Fruit fly (Drosophila melanogaster) whole organism, embryonic: ENCODE data around the gene mAChR-B.

Source experiments
- Abd-B ChIP-seq: fragments of 200-800 bp; sonication (Bioruptor generic); optimal IDR thresholded peaks from 2 replicates; lab custom pipeline; 2018; ENCODE audit warnings: missing biosample characterization, mild to moderate bottlenecking, missing genetic modification characterization, moderate library complexity
- Bdp1 ChIP-seq: fragments of 200-800 bp; sonication (Bioruptor generic); optimal IDR thresholded peaks from 3 replicates; lab custom pipeline; 2016; ENCODE audit warnings: missing biosample characterization, missing genetic modification characterization
- CG1024 ChIP-seq: fragments of 200-800 bp; sonication (Bioruptor generic); IDR thresholded peaks from 2 replicates; pipeline ENCODE4 v1.3.6; 2022; ENCODE audit warnings: missing biosample characterization, missing genetic modification characterization
- CG13296 ChIP-seq: fragments of 200-800 bp; sonication (Bioruptor generic); optimal IDR thresholded peaks from 3 replicates; lab custom pipeline; 2018; ENCODE audit warnings: missing biosample characterization, mild to moderate bottlenecking, missing genetic modification characterization
- CG1529 ChIP-seq: fragments of 200-800 bp; sonication (Bioruptor generic); optimal IDR thresholded peaks from 3 replicates; lab custom pipeline; 2018; ENCODE audit warnings: missing biosample characterization, missing genetic modification characterization
- CG15479 ChIP-seq: fragments of 200-800 bp; sonication (Bioruptor generic); optimal IDR thresholded peaks from 3 replicates; lab custom pipeline; 2019; ENCODE audit warnings: missing biosample characterization, mild to moderate bottlenecking, missing genetic modification characterization, moderate library complexity
- CG1603 ChIP-seq: fragments of 200-800 bp; sonication (Bioruptor generic); optimal IDR thresholded peaks from 2 replicates; lab custom pipeline; 2019; ENCODE audit warnings: missing biosample characterization, mild to moderate bottlenecking, missing genetic modification characterization, moderate library complexity
- CG2120 ChIP-seq: fragments of 200-800 bp; sonication (Bioruptor generic); optimal IDR thresholded peaks from 3 replicates; lab custom pipeline; 2016; ENCODE audit warnings: missing biosample characterization, missing genetic modification characterization
- CG31441 ChIP-seq: fragments of 200-800 bp; sonication (Bioruptor generic); IDR thresholded peaks from 2 replicates; pipeline ENCODE4 v1.3.6; 2022; ENCODE audit warnings: missing biosample characterization, missing genetic modification characterization
- CG3281 ChIP-seq: fragments of 200-800 bp; sonication (Bioruptor generic); optimal IDR thresholded peaks from 3 replicates; lab custom pipeline; 2017; ENCODE audit warnings: missing biosample characterization, mild to moderate bottlenecking, missing genetic modification characterization
- CG42726 ChIP-seq: fragments of 200-800 bp; sonication (Bioruptor generic); IDR thresholded peaks from 2 replicates; pipeline ENCODE4 v1.3.6; 2022; ENCODE audit warnings: missing biosample characterization, missing genetic modification characterization; ENCODE audit not compliant: partially characterized antibody
- CG4404 ChIP-seq: fragments of 200-800 bp; sonication (Bioruptor generic); IDR thresholded peaks from 2 replicates; pipeline ENCODE4 v1.3.6; 2022; ENCODE audit warnings: missing biosample characterization, missing genetic modification characterization
- CG6813 ChIP-seq: fragments of 200-800 bp; sonication (Bioruptor generic); optimal IDR thresholded peaks from 2 replicates; lab custom pipeline; 2017; ENCODE audit warnings: missing biosample characterization, missing genetic modification characterization, mild to moderate bottlenecking, moderate library complexity, missing genetic modification reagents
- CG9437 ChIP-seq: fragments of 200-800 bp; sonication (Bioruptor generic); optimal IDR thresholded peaks from 2 replicates; lab custom pipeline; 2018; ENCODE audit warnings: missing biosample characterization, mild to moderate bottlenecking, missing genetic modification characterization
- CG9817 ChIP-seq: fragments of 200-800 bp; sonication (Bioruptor generic); optimal IDR thresholded peaks from 2 replicates; lab custom pipeline; 2018; ENCODE audit warnings: missing biosample characterization, mild to moderate bottlenecking, missing genetic modification characterization, moderate library complexity
- Camta ChIP-seq: fragments of 200-800 bp; sonication (Bioruptor generic); optimal IDR thresholded peaks from 2 replicates; lab custom pipeline; 2016; ENCODE audit warnings: missing biosample characterization, missing genetic modification characterization
- CkIIα-i1 ChIP-seq: fragments of 200-800 bp; sonication (Bioruptor generic); IDR thresholded peaks from 2 replicates; pipeline ENCODE4 v1.3.6; 2022; ENCODE audit warnings: missing biosample characterization, missing genetic modification characterization
- Dad ChIP-seq: fragments of 200-800 bp; sonication (Bioruptor generic); optimal IDR thresholded peaks from 3 replicates; lab custom pipeline; 2016; ENCODE audit warnings: missing biosample characterization, missing genetic modification characterization
- Dip2 ChIP-seq: fragments of 200-800 bp; sonication (Bioruptor generic); IDR thresholded peaks from 2 replicates; pipeline ENCODE4 v1.3.6; 2022; ENCODE audit warnings: missing biosample characterization, missing genetic modification characterization
- Dll ChIP-seq: fragments of 200-800 bp; sonication (Bioruptor generic); IDR thresholded peaks from 4 replicates; pipeline ENCODE4 v1.3.6; 2022; ENCODE audit warnings: missing biosample characterization, missing genetic modification characterization; ENCODE audit not compliant: partially characterized antibody
- Doc3 ChIP-seq: fragments of 200-800 bp; sonication (Bioruptor generic); IDR thresholded peaks from 3 replicates; pipeline ENCODE4 v1.3.6; 2022; ENCODE audit warnings: missing biosample characterization, missing genetic modification characterization; ENCODE audit not compliant: partially characterized antibody
- Hr39 ChIP-seq: fragments of >200 bp; optimal IDR thresholded peaks from 2 replicates; lab custom pipeline; 2017
- Hr78 ChIP-seq, 2 experiments: fragments of 200-800 bp in 1 of 2; fragments of >200 bp in 1 of 2; sonication (Bioruptor generic) in 1 of 2; optimal IDR thresholded peaks; 2 replicates each; lab custom pipeline; 2017 to 2019; ENCODE audit warnings: missing biosample characterization in 2 of 2, missing genetic modification characterization in 2 of 2, mild to moderate bottlenecking in 1 of 2, moderate library complexity in 1 of 2
- MTF-1 ChIP-seq: fragments of 200-800 bp; sonication (Bioruptor generic); optimal IDR thresholded peaks from 2 replicates; lab custom pipeline; 2018; ENCODE audit warnings: missing biosample characterization, mild to moderate bottlenecking, missing genetic modification characterization, borderline replicate concordance
- Meics ChIP-seq: fragments of 200-800 bp; sonication (Bioruptor generic); optimal IDR thresholded peaks from 2 replicates; lab custom pipeline; 2017; ENCODE audit warnings: missing biosample characterization, mild to moderate bottlenecking, missing genetic modification characterization
- NC2α ChIP-seq: fragments of 200-800 bp; sonication (Bioruptor generic); optimal IDR thresholded peaks from 2 replicates; lab custom pipeline; 2016; ENCODE audit warnings: missing biosample characterization, missing genetic modification characterization
- Opbp ChIP-seq: fragments of 200-800 bp; sonication (Bioruptor generic); IDR thresholded peaks from 3 replicates; pipeline ENCODE4 v1.3.6; 2022; ENCODE audit warnings: missing biosample characterization, missing genetic modification characterization; ENCODE audit not compliant: partially characterized antibody
- Tbp ChIP-seq: fragments of >200 bp; optimal IDR thresholded peaks from 2 replicates; lab custom pipeline; 2018; ENCODE audit warnings: missing biosample characterization, missing genetic modification characterization
- Trl ChIP-seq, 3 experiments: fragments of >200 bp in 2 of 3; fragments of 200-800 bp in 1 of 3; sonication (Bioruptor generic) in 1 of 3; optimal IDR thresholded peaks; 2 replicates in 1 of 3; 3 replicates in 2 of 3; lab custom pipeline; 2016 to 2017; ENCODE audit warnings: missing biosample characterization in 1 of 3, missing genetic modification characterization in 1 of 3
- ci ChIP-seq: fragments of 200-800 bp; sonication (Bioruptor generic); IDR thresholded peaks from 3 replicates; pipeline ENCODE4 v1.3.6; 2022; ENCODE audit warnings: missing biosample characterization, missing genetic modification characterization
- crol ChIP-seq: fragments of 200-800 bp; sonication (Bioruptor generic); IDR thresholded peaks from 2 replicates; pipeline ENCODE4 v1.3.6; 2022; ENCODE audit warnings: missing biosample characterization, missing genetic modification characterization
- dmrt11E ChIP-seq: fragments of 200-800 bp; sonication (Bioruptor generic); optimal IDR thresholded peaks from 3 replicates; lab custom pipeline; 2018; ENCODE audit warnings: missing biosample characterization, mild to moderate bottlenecking, missing genetic modification characterization, moderate library complexity
- dmrt99B ChIP-seq: fragments of 200-800 bp; sonication (Bioruptor generic); optimal IDR thresholded peaks from 2 replicates; lab custom pipeline; 2018; ENCODE audit warnings: missing biosample characterization, mild to moderate bottlenecking, missing genetic modification characterization, moderate library complexity
- gcm2 ChIP-seq: fragments of 200-800 bp; sonication (Bioruptor generic); optimal IDR thresholded peaks from 2 replicates; lab custom pipeline; 2016; ENCODE audit warnings: missing biosample characterization, missing genetic modification characterization
- klu ChIP-seq: fragments of 200-800 bp; sonication (Bioruptor generic); IDR thresholded peaks from 2 replicates; pipeline ENCODE4 v1.3.6; 2022; ENCODE audit warnings: missing biosample characterization, missing genetic modification characterization
- lbe ChIP-seq: fragments of 200-800 bp; sonication (Bioruptor generic); optimal IDR thresholded peaks from 2 replicates; lab custom pipeline; 2016; ENCODE audit warnings: missing biosample characterization, mild to moderate bottlenecking, missing genetic modification characterization
- luna ChIP-seq: fragments of 200-800 bp; sonication (Bioruptor generic); optimal IDR thresholded peaks from 2 replicates; lab custom pipeline; 2016; ENCODE audit warnings: missing biosample characterization, missing genetic modification characterization
- nerfin-2 ChIP-seq: fragments of 200-800 bp; sonication (Bioruptor generic); IDR thresholded peaks from 2 replicates; pipeline ENCODE4 v1.3.6; 2022; ENCODE audit warnings: missing biosample characterization, missing genetic modification characterization; ENCODE audit not compliant: partially characterized antibody
- odd ChIP-seq: fragments of 200-800 bp; sonication (Bioruptor generic); optimal IDR thresholded peaks from 2 replicates; lab custom pipeline; 2017; ENCODE audit warnings: missing biosample characterization, mild to moderate bottlenecking, missing genetic modification characterization
- otp ChIP-seq: fragments of 200-800 bp; sonication (Bioruptor generic); IDR thresholded peaks from 3 replicates; pipeline ENCODE4, ENCODE4 v1.3.6; 2022; ENCODE audit warnings: missing biosample characterization, missing genetic modification characterization
- row ChIP-seq: fragments of 200-800 bp; sonication (Bioruptor generic); IDR thresholded peaks from 3 replicates; pipeline ENCODE4 v1.3.6; 2022; ENCODE audit warnings: missing biosample characterization, missing genetic modification characterization
- scrt ChIP-seq: fragments of 200-800 bp; sonication (Bioruptor generic); optimal IDR thresholded peaks from 2 replicates; lab custom pipeline; 2018; ENCODE audit warnings: missing biosample characterization, mild to moderate bottlenecking, missing genetic modification characterization, moderate library complexity
- sens ChIP-seq: fragments of 200-800 bp; sonication (Bioruptor generic); peaks from one replicate; lab custom pipeline; 2016; ENCODE audit warnings: missing biosample characterization, missing genetic modification characterization
- so ChIP-seq: fragments of 200-800 bp; sonication (Bioruptor generic); IDR thresholded peaks from 3 replicates; pipeline ENCODE4 v1.3.6; 2022; ENCODE audit warnings: missing biosample characterization, missing genetic modification characterization
- tin ChIP-seq: fragments of 200-800 bp; sonication (Bioruptor generic); optimal IDR thresholded peaks from 3 replicates; lab custom pipeline; 2016; ENCODE audit warnings: missing biosample characterization, missing genetic modification characterization
- ttk ChIP-seq: fragments of 200-800 bp; sonication (Bioruptor generic); IDR thresholded peaks from 2 replicates; pipeline ENCODE4 v2.1.2; 2022; ENCODE audit warnings: missing biosample characterization, missing genetic modification characterization
- vnd ChIP-seq: fragments of 200-800 bp; sonication (Bioruptor generic); IDR thresholded peaks from 3 replicates; pipeline ENCODE4 v1.3.6; 2022; ENCODE audit warnings: missing biosample characterization, missing genetic modification characterization; ENCODE audit not compliant: partially characterized antibody
- wdn ChIP-seq: fragments of 200-800 bp; sonication (Bioruptor generic); IDR thresholded peaks from 2 replicates; pipeline ENCODE4 v1.3.6; 2022; ENCODE audit warnings: missing biosample characterization, missing genetic modification characterization
- yki ChIP-seq: fragments of >200 bp; optimal IDR thresholded peaks from 3 replicates; lab custom pipeline; 2018

mAChR-B gene

DNA sequence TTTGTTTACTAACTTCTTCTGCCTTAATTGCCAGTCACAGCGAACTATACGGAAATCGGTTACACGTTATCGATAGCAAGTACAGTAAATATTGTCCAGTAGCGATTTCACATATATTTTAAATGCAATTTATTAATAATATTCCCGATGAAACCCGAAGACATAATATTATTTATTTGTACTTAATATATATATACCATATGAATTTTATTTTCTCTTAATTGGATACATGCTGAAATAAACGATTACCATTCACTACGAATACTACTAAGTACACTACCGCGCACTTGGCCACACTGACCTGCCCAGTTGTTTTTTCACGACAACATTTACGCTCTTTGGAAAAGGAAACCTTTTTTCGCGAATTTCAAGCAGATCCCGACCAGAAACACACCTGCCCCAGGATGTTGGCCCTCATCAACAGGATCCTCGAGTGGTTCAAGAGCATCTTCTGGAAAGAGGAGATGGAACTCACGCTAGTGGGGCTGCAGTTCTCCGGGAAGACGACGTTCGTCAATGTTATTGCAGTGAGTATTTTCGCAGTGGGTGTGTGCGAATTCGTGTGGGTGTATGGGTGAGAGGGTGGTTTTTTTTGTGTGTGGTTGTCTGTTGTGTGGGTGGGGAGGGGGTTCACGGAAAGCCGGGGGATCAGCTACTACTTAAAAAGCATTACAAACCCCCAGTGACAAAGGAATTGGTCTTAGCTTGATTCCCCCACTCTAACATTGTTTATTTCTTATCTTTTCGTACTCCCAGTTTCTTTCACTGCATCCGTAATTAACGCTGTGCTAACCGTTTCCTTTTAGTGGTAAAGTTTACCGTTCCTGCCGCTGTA lies 67.4 kb downstream of the mAChR-B start, which contains the start of the genes CG9667 and Arl8 (continued):
- TF ChIP-seq MTF-1 (no peak), vnd (GFP tag; lab: Robert Waterston, UW) (no peak), Hr78 (GFP tag; optimal IDR thresholded peaks at IDR 0.05; lab: Kevin White, UChicago) (no peak), so (GFP tag; lab: Robert Waterston, UW) (no peak), CG1603 (tag; lab: Kevin White, UChicago) (peak; percentile 42), Camta (no peak), wdn (GFP tag; lab: Robert Waterston, UW) (no peak), dmrt11E (tag; lab: Kevin White, UChicago) (peak; percentile 63), CG13296 (peak; percentile 56), NC2α (GFP tag; lab: Kevin White, UChicago) (no peak), Dip2 (GFP tag; lab: Robert Waterston, UW) (no peak), Doc3 (GFP tag; lab: Robert Waterston, UW) (0 out of 3 replicates have a peak, but pooled peaks have one; percentile 26), CG9437 (GFP tag; lab: Kevin White, UChicago) (peak; percentile 38), ci (GFP tag; lab: Robert Waterston, UW) (no peak), ttk (peak; percentile 38; the same call in 1 of the 2 replicates), Hr39 (lab: Kevin White, UChicago) (no peak), row (GFP tag; lab: Robert Waterston, UW) (peak; percentile 92), CG1529 (GFP tag; lab: Kevin White, UChicago) (peak; percentile 5), luna (GFP tag; lab: Kevin White, UChicago) (no peak), tin (GFP tag; lab: Kevin White, UChicago) (peak; percentile 76), odd (GFP tag; lab: Kevin White, UChicago) (no peak), CG9817 (peak; percentile 76), Dad (GFP tag; lab: Kevin White, UChicago) (no peak), CG6813 (GFP tag; lab: Kevin White, UChicago) (no peak), CG31441 (GFP tag; lab: Robert Waterston, UW) (peak; percentile 77), sens (peak; percentile 70), crol (GFP tag; lab: Robert Waterston, UW) (peak; percentile 34; the same call in 1 of the 2 replicates), Opbp (GFP tag; lab: Robert Waterston, UW) (no peak), Meics (GFP tag; lab: Kevin White, UChicago) (peak; percentile 67), klu (GFP tag; lab: Robert Waterston, UW) (peak; percentile 50), Bdp1 (no peak), CG2120 (GFP tag; lab: Kevin White, UChicago) (peak; percentile 69), scrt (GFP tag; lab: Kevin White, UChicago) (peak; percentile 39), CG1024 (GFP tag; lab: Robert Waterston, UW) (no peak), Dll (GFP tag; lab: Robert Waterston, UW) (peak; percentile 47; the same call in 2 of the 4 replicates), CkIIα-i1 (GFP tag; lab: Robert Waterston, UW) (no peak), nerfin-2 (no peak; the same call in 1 of the 2 replicates), yki (lab: Kevin White, UChicago) (peak; percentile 22), Trl (optimal IDR thresholded peaks at IDR 0.05; lab: Kevin White, UChicago) (peak in 1 of 2 experiments; percentile 37), Trl (GFP tag; optimal IDR thresholded peaks at IDR 0.05; lab: Kevin White, UChicago) (no peak), CG42726 (GFP tag; lab: Robert Waterston, UW) (no peak), CG3281 (peak; percentile 53), Abd-B (GFP tag; lab: Kevin White, UChicago) (peak; percentile 82), CG4404 (GFP tag; lab: Robert Waterston, UW) (peak; percentile 27), otp (GFP tag; lab: Robert Waterston, UW) (no peak), gcm2 (GFP tag; lab: Kevin White, UChicago) (no peak), CG15479 (GFP tag; lab: Kevin White, UChicago) (no peak), lbe (GFP tag; lab: Kevin White, UChicago) (peak; percentile 43), dmrt99B (tag; lab: Kevin White, UChicago) (no peak), Tbp (GFP tag; lab: Kevin White, UChicago) (no peak)
